Worm (Caenorhabditis elegans) whole organism, midembryonic: ENCODE results near the gene T26C12.3.

Experiments used
- T22C8.4 ChIP-seq: fragments of 200-800 bp; sonication (Bioruptor generic); IDR thresholded peaks from 2 replicates; pipeline ENCODE4 v1.3.6; 2022; ENCODE audit warnings: missing genetic modification characterization, missing compliant biosample characterization
- cog-1 ChIP-seq: sonication (generic microtip); optimal IDR thresholded peaks from 2 replicates; lab custom pipeline; 2016; ENCODE audit warnings: missing genetic modification characterization, missing compliant biosample characterization
- flt-1 ChIP-seq: fragments of 200-800 bp; sonication (Bioruptor generic); IDR thresholded peaks from 2 replicates; pipeline ENCODE4 v1.3.6; 2022; ENCODE audit warnings: missing genetic modification characterization, missing compliant biosample characterization
- klf-2 ChIP-seq: fragments of 200-800 bp; sonication (Bioruptor generic); conservative IDR thresholded peaks from 2 replicates; pipeline ENCODE4 v1.3.6; 2022; ENCODE audit warnings: missing genetic modification reagents, missing genetic modification characterization, missing compliant biosample characterization
- med-1 ChIP-seq: sonication (generic microtip); optimal IDR thresholded peaks from 2 replicates; lab custom pipeline; 2017; ENCODE audit warnings: missing genetic modification characterization, mild to moderate bottlenecking, missing compliant biosample characterization, antibody characterized with exemption, missing genetic modification reagents; ENCODE audit not compliant: insufficient read depth
- ref-1 ChIP-seq: fragments of 200-800 bp; sonication (Bioruptor generic); conservative IDR thresholded peaks from 2 replicates; pipeline ENCODE4 v1.3.6; 2022; ENCODE audit warnings: missing genetic modification reagents, missing genetic modification characterization, missing compliant biosample characterization
- tab-1 ChIP-seq: fragments of 200-800 bp; sonication (Bioruptor generic); IDR thresholded peaks from 2 replicates; pipeline ENCODE4 v1.3.6; 2022; ENCODE audit warnings: missing genetic modification characterization, missing compliant biosample characterization
- ztf-23 ChIP-seq: fragments of 200-800 bp; sonication (Bioruptor generic); IDR thresholded peaks from 2 replicates; pipeline ENCODE4 v1.3.6; 2022; ENCODE audit warnings: missing genetic modification reagents, missing genetic modification characterization, missing compliant biosample characterization
- ztf-29 ChIP-seq: fragments of 200-800 bp; sonication (Bioruptor generic); IDR thresholded peaks from 2 replicates; pipeline ENCODE4 v1.3.6; 2022; ENCODE audit warnings: missing genetic modification reagents, missing genetic modification characterization, missing compliant biosample characterization

Gene T26C12.3

ce11 chrIV:3246873-3247272, 26.3 kb downstream of the T26C12.3 start:
- TF ChIP-seq klf-2 (GFP tag; lab: Robert Waterston, UW) (no peak), ztf-23 (GFP tag; lab: Robert Waterston, UW) (no peak), tab-1 (no peak)

DNA sequence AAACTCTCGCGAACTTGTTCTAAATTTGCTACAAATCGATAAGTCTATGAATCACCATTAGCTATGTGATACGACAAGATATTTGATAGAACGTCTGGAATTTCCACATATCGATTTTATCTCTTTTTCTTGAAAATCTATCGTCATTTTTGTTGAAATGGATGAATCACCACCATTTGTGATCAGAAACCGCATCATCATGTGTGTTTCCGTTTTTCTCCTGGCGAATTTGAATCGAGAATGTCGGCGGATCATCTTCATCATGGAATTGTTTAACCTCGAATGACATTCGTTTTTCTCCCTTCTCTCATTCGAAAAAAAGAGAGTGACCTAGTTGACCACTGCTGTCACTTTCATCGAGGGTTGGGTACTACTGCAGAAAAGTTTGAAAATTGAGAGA, 38.9 kb downstream of the T26C12.3 start:
- TF ChIP-seq ztf-29 (GFP tag; lab: Robert Waterston, UW) (no peak), cog-1 (tag; lab: Kevin White, UChicago) (no peak), med-1 (no peak), tab-1 (no peak), flt-1 (GFP tag; lab: Robert Waterston, UW) (no peak), ztf-23 (GFP tag; lab: Robert Waterston, UW) (no peak), klf-2 (GFP tag; lab: Robert Waterston, UW) (no peak), T22C8.4 (GFP tag; lab: Robert Waterston, UW) (no peak), ref-1 (GFP tag; lab: Robert Waterston, UW) (no peak)

DNA sequence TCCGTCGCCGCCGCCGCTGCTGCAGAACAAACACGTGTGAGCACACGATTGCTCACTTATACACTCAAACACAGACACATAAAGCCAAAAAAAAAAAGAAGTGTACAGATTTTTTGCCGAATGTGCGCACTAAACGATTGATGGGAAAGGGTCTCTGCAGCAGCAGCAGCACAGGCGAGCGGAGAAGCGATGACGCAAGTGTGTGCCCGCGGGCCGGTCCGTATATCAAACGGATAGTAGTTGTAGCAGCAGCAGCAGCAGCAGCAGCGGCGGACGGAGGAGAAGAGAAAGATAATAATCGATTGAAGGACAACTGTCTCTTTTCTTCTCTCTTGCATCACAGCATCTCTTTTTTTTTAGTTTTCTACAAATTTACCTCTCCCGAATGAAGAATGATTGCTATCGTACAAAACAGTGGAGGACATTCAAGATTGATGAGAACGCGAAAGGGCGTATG, 39.7 kb downstream of the T26C12.3 start:
- TF ChIP-seq ztf-29 (GFP tag; lab: Robert Waterston, UW) = peak; percentile 36; the same call in 1 of the 2 replicates
- no peak for TF ChIP-seq tab-1
- TF ChIP-seq flt-1 (GFP tag; lab: Robert Waterston, UW) = 0 out of 2 replicates have a peak, but pooled peaks have one; percentile 3

DNA sequence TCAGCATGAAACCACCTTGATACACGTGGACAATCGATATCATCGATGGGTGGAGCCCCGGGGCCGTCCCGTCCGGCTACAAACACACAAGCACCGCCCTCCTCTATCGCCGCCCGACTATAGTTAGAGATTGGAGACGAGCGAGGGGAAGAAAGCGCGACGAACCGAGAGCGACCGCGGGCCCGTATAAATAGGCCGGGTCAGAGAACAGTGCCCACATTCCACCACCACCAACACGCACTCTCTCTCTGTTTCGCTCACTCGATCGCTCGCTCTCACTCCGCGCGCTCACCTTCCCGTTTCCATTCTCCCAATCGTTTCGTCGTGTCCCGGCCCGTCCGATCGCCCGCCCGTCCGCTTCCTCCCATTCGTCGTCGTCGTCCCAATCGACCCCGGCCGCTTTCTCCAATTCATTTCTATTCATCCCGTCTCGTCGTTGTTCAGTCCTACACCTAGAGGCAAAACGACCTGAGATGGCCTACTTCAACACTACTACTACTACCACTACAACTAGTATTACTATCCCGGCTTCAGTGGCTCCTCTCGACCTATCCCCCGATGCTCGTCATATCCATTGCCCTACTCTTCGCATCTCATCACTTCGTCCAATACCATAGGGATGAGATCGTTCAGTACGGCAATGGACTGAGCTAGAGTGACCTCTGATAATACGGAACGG, 40.4 kb downstream of the T26C12.3 start:
- TF ChIP-seq T22C8.4 (GFP tag; lab: Robert Waterston, UW) (no peak), med-1 (peak; percentile 19), ztf-29 (GFP tag; lab: Robert Waterston, UW) (no peak), tab-1 (peak; percentile 55; the same call in 1 of the 2 replicates), cog-1 (tag; lab: Kevin White, UChicago) (peak; percentile 28), flt-1 (GFP tag; lab: Robert Waterston, UW) (peak; percentile 89), ref-1 (GFP tag; lab: Robert Waterston, UW) (peak; percentile 53)

DNA sequence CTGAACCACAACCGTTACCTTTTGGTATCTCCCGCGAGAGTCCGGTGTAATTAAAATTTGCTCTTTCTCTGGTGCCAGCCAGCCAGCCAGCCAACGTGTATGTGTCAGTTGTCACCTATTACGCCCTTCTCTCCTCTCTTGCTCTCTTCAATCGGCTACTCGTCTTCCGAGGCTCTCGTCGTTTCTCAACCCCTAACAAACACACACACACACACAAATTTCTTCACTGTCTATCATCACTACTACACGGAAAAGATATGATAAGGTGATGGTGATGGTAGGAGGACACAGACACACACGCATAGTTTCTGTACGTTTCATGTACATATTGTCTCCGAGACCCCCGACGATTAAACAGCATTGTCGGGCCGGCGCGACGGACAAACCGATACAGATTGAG, 41.6 kb downstream of the T26C12.3 start:
- TF ChIP-seq cog-1 (tag; lab: Kevin White, UChicago) (peak; percentile 44), ref-1 (GFP tag; lab: Robert Waterston, UW) (no peak)

DNA sequence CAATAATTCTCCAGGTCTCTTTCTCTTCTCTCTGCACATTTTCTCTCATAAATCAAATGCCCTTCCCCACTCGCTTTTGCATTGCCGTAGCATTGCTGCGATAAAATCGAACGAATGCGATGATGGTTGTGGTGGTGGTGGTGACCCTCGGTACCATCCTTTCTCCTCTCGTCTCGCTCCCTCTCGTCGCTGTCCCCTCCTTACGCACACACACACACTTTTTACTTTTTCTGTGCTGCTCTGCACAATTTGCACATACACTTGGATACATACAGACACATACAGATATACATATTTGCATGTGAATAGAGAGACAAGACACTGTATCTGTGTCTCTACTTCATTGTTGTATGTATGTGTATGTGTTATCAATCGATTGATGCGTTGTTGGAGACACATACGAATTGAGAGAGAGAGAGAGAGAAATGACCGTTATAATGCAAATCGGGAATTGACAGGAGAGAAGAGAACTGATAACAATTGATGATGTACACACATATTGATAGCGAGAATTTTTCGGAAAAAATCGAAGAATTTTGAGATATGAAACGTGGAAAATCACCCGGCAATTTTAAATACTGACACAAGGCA, 45.6 kb downstream of the T26C12.3 start:
- TF ChIP-seq flt-1 (GFP tag; lab: Robert Waterston, UW) (peak; percentile 56; the same call in 1 of the 2 replicates), ref-1 (GFP tag; lab: Robert Waterston, UW) (no peak), klf-2 (GFP tag; lab: Robert Waterston, UW) (no peak), cog-1 (tag; lab: Kevin White, UChicago) (peak; percentile 75)

- TF ChIP-seq ztf-23 (GFP tag; lab: Robert Waterston, UW) (no peak), tab-1 (no peak), klf-2 (GFP tag; lab: Robert Waterston, UW) (no peak), flt-1 (GFP tag; lab: Robert Waterston, UW) (no peak), ref-1 (GFP tag; lab: Robert Waterston, UW) (no peak), T22C8.4 (GFP tag; lab: Robert Waterston, UW) (no peak), cog-1 (tag; lab: Kevin White, UChicago) (no peak), med-1 (no peak), ztf-29 (GFP tag; lab: Robert Waterston, UW) (no peak)
These were observed 51.1 kb downstream of the T26C12.3 start, which contains the start of gene Y67D8A.2 for ce11 chrIV:3222140-3222539. Gene Y67D8A.2, plus strand, starts transcription at chrIV:3222440.

ce11 chrIV:3221158-3221557, 52.0 kb downstream of the T26C12.3 start:
- TF ChIP-seq ztf-29 (GFP tag; lab: Robert Waterston, UW) = no peak
